Worm (Caenorhabditis elegans) whole organism, L4/young adult: Measurements from ENCODE around the gene npl-10.

Source experiments
- W03F9.2 ChIP-seq: fragments of 150-350 bp; optimal IDR thresholded peaks from 2 replicates; lab custom pipeline; 2014; ENCODE audit warnings: missing biosample characterization, missing genetic modification characterization
- dao-5 ChIP-seq: sonication (generic microtip); optimal IDR thresholded peaks from 2 replicates; lab custom pipeline; 2016; ENCODE audit warnings: missing genotype, missing genetic modification characterization, moderate library complexity, missing compliant biosample characterization
- him-1 ChIP-seq: sonication (generic microtip); optimal IDR thresholded peaks from 2 replicates; lab custom pipeline; 2016; ENCODE audit warnings: missing genotype, missing genetic modification reagents, missing genetic modification characterization, missing compliant biosample characterization

Gene npl-10

DNA sequence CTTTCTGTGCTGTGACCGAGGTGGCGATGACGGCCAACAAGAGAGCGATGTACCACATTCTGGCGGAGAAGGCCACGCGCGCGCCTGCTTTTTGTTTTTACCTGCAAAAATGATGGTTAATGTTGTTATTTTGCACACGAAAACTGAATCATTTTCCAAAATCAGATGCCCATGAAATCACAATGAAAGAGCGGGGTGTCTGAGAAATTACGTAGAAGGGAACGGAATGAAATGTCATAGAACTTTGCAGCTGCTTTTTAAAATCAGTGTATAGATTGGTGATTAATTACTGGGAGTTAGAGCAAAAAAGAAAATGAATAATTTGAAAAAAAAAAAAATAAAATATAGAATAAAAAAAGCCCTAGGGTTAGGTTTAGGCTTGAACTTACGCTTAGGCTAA, at the start of gene npl-10:
Gene npl-10, minus strand, starts transcription at position 101 of the 400 bp plus-strand sequence.
- TF ChIP-seq him-1 (tag; lab: Kevin White, UChicago), result no peak
- no peak for TF ChIP-seq dao-5 (tag; lab: Kevin White, UChicago)
- no peak for TF ChIP-seq W03F9.2

DNA sequence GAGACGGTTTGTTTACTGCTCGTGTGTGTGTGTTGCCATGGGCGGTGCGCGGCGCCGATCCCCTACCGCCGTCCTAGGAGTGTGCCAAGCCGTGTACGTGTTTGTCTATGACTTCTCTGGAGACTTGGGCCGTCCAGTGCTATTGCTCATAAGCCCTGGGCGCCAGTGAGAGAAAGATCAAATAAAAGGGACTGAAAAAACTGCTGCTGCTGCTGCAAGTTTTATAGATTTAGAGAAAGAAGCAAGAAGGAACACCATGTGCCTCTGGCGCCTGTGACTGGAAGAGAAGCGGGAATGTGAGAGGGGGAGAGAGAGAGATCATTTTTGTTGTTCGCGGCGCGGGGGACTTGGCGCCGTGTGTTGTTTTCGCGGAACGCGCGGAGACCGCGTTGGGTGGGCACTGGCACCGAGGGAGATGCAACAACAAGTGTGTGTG, 48.4 kb upstream of the npl-10 start:
- TF ChIP-seq W03F9.2 (no peak), him-1 (tag; lab: Kevin White, UChicago) (peak; percentile 69)

DNA sequence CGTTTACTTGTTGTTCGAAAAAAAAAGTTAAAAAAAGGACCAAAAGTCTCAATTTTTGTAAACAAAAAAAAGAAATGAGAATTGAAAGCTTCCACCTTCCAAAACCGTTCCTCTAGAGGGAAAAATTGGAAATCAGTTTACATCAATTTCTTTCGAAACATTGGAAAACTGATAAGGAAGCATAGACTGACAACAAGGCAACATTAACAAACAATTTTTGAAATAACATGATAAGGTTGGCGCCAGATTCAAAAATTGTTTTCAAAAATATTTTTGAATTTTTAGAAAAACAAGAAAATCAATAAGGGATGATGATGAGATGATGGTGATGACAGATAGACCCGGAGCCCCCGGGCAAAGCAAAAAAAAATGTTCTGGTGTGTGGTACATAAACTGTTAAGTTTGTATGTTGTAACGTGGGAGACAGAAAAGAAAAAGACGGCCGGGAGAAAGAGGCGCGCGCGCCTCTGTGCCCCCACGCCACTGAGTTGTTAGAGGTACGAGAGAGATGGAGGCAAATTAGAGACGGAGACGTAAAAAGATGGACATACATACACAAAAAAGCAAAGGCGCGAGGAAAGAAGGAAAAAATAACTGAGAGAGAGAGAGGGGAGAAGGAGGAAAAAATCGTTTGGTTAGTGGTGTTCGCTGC, 44.4 kb upstream of the npl-10 start:
- TF ChIP-seq him-1 (tag; lab: Kevin White, UChicago) (no peak), W03F9.2 (peak; percentile 46), dao-5 (tag; lab: Kevin White, UChicago) (no peak)

DNA sequence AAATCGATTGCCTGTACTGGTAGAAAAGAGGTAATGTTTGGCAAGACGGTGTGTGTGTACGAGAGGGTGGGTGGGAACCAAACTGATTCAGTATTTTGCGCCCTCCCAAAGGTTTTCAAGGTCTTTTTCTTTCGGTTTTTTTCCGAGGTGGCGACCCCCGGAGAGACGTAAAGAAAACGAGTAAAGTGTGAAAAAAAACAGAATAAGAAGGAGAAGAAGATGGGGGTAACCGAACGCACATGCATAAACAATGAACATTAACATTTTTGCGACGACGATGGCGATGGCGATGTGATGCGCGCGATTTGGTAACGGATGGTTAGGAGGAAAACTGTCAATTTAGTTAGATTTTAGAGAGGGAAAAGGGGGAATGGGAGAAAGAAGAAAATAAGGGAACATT, 42.7 kb upstream of the npl-10 start:
- TF ChIP-seq dao-5 (tag; lab: Kevin White, UChicago), result no peak
- no peak for TF ChIP-seq W03F9.2
- TF ChIP-seq him-1 (tag; lab: Kevin White, UChicago), result no peak

DNA sequence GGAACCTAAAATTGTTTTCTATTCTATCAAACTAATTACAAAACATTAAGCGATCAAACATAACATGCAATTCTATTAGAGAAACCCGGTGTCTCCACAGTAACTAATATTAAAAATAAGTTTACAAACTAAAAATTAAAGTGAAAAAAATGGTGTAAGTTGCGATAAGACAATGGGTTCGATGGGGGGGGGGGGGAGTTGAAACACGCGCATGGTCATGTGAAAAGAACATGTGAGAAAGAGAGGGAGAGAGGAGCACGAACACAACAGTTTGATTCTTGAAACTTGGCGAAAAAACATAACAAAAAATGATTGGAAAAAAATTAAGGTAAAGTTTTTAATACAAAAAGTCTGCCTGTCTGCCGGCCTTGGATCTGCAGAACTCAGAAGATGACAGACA, 41.3 kb upstream of the npl-10 start:
- TF ChIP-seq dao-5 (tag; lab: Kevin White, UChicago), result no peak
- TF ChIP-seq him-1 (tag; lab: Kevin White, UChicago), result no peak
- no peak for TF ChIP-seq W03F9.2

DNA sequence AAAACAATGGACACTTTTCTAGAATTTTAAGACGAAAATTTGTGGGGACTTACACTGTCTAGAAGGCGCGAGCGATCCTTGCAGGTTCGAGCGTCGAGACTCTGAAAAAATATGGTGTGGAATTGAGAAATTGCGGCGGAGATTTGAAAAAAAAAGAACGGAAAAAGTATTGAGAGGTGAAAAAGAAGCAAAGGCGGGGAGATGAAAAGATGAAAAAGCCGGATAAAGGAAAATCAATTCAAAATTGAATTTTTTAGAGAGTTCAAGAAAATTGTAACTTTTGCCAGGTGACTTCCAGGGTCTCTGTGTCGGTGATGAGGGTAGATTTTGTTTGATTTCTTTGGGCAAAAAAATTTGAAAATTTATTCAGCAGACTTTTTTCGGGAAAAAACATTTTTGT, 40.6 kb upstream of the npl-10 start, which contains the start of gene msi-1:
Gene msi-1, minus strand, starts transcription at position 101 of the 400 bp plus-strand sequence.
- TF ChIP-seq dao-5 (tag; lab: Kevin White, UChicago) (no peak), him-1 (tag; lab: Kevin White, UChicago) (no peak), W03F9.2 (no peak)

DNA sequence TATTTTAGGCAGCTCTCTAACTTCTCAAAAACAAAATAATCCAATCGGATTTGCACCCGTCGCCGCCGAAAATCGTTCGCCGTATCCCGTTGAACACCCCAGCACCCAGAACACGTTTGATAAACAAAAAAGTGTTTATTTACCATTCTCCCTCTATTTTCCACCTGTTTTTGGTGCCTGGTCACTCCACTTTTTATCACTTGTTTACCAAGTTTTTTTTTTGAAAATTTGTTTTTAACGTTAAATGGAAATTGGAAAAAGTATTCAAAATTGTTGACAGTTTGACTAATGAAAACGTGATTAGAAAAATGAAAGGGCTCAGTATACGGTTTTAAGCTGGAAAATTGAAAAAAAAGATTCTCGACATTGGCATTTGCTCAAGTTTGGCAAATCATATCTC, 39.3 kb upstream of the npl-10 start:
- no peak for TF ChIP-seq him-1 (tag; lab: Kevin White, UChicago)
- TF ChIP-seq dao-5 (tag; lab: Kevin White, UChicago), result no peak
- no peak for TF ChIP-seq W03F9.2

DNA sequence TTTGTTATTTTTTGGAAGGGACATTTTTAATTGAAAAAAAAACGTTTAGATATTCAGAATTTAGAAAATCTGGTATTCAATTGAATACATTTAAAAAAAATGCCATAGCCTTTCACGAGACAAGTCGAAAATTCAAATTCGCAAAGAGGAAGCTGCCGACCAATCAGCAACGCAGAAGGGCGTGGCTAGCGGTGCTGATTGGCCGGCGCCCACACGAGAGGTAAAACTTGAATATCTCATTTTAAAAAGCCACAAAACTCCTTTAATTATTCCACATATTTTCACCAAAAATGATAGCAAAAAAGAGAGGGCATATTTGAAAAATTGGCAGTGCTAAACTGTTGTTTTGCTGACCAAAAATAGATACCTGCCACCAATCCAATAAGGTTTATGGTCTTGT, 38.8 kb upstream of the npl-10 start:
- TF ChIP-seq him-1 (tag; lab: Kevin White, UChicago) (no peak), dao-5 (tag; lab: Kevin White, UChicago) (no peak), W03F9.2 (no peak)

DNA sequence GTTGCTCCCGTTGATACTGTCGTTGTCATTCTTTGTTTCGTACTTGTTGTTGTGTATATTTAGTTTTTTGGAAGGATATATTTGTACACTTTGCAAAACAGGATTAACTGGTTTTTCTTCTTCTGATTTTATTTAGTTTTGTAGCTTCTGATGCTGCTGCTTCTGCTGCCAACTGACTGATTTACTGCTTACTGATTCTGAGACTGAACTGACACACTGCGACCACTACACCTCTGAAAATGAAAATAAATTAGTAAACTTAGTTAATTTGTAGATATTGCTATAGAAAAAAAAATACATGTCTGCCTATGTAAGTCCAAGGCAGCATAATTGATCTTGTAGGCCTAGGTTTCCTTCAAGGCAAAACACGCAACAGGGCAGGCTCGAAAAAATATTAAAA, 37.0 kb upstream of the npl-10 start, which contains the start of gene R10E9.4:
Gene R10E9.4, minus strand, starts transcription at position 101 of the 400 bp plus-strand sequence.
- TF ChIP-seq dao-5 (tag; lab: Kevin White, UChicago) (no peak), him-1 (tag; lab: Kevin White, UChicago) (no peak), W03F9.2 (no peak)

DNA sequence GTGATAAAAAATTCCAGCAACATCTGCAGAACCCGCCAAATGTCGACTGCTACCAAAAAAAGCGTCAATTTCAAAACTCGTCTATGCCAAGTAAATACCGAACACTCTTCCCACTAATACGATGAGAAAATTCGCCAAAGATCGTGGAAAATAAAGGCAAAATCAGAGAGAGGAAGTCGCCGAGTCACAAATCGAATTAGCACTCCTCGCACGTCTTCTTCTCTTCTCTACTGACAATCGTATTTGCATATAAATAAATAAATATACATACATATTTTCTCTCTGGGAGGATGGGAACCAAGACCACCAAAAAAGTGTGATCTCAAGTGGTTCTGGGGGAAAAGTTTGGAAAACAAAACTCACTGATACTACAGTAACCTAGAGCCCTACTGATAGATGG, 34.7 kb upstream of the npl-10 start:
- TF ChIP-seq dao-5 (tag; lab: Kevin White, UChicago) (no peak), W03F9.2 (no peak), him-1 (tag; lab: Kevin White, UChicago) (no peak)

DNA sequence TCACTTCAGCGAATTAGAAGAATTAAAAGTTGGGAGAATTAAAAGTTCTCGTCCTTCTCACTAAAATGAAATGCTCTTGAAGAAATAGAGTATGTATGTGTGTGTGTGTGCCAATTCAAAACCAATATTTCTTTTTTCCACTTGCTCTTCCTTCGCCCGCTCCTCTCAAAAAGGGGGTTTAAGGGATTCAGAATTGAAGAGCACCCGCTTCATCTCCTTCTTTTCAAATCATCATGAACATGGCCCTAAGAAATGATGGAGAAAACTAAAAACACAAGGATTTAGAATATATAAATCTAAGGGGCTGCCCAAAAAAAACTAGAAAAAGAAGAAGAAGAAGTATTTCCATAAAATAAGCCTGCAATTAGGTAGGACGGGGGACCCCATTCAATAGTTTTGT, 33.4 kb upstream of the npl-10 start:
- TF ChIP-seq him-1 (tag; lab: Kevin White, UChicago), result no peak
- TF ChIP-seq W03F9.2, result no peak

DNA sequence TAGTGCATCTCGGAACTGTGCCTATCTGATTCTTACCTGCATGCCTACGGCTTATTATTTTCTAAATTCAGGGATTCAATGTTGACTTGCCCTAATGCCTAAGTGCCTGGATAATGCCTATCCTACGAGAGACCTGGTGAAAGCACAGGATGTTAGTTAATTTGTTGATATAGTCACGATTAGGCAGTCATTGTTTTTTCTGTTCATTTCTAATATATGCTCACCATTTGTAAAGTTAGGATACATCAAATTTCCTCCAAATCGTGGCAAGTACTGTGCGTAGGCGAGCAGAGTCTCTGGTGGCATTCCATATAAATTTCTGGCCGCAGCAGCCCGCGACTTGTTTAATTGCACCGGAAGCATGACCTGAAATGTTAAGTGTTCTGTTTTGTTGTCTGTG, 30.4 kb upstream of the npl-10 start:
- TF ChIP-seq W03F9.2, result no peak
- TF ChIP-seq him-1 (tag; lab: Kevin White, UChicago), result no peak
- TF ChIP-seq dao-5 (tag; lab: Kevin White, UChicago), result no peak

DNA sequence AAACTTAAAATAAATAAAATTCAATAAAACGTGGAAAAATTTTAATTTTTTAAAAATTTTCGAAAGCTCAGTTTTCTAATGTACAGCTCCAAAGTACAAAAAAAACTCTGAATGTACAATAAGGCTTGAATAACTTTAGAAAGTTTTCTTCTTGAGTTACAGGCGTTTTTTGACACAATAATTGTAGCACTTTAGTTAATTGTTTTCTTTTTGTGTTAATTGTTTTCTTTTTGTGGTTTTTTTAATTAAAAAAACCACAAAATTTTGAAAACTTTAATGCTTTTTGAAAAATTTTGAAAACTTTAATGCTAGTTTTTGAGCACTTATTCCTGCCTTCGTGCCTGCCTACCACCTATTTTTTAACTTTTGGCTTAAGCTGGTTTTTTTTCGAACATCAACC, 28.5 kb upstream of the npl-10 start, which contains the start of gene R10E9.2:
Gene R10E9.2, minus strand, starts transcription at position 101 of the 400 bp plus-strand sequence.
- TF ChIP-seq him-1 (tag; lab: Kevin White, UChicago), result no peak
- no peak for TF ChIP-seq W03F9.2
- no peak for TF ChIP-seq dao-5 (tag; lab: Kevin White, UChicago)

DNA sequence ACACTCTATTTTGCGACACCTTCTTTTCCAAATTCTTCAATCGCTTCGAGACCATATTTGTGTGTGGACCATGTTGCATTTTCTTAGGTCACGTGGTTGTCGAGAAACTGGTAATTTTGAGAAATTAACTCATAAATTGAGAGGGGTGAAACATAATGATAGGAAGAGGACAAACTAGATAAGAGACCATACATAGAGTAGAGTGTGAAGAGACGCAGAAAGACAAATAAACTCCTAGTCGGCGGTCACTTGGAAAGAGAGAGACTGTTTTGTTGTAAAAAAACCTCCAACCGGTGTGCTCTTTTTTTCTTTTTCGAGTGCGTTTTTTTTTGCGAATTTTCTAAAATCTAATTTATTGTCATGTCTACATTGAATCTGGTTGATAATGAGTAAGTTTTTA, 24.3 kb upstream of the npl-10 start, which contains the start of gene R10E9.3:
Gene R10E9.3, plus strand, starts transcription at position 235 of the 400 bp plus-strand sequence.
- TF ChIP-seq dao-5 (tag; lab: Kevin White, UChicago) (no peak), him-1 (tag; lab: Kevin White, UChicago) (no peak), W03F9.2 (no peak)

DNA sequence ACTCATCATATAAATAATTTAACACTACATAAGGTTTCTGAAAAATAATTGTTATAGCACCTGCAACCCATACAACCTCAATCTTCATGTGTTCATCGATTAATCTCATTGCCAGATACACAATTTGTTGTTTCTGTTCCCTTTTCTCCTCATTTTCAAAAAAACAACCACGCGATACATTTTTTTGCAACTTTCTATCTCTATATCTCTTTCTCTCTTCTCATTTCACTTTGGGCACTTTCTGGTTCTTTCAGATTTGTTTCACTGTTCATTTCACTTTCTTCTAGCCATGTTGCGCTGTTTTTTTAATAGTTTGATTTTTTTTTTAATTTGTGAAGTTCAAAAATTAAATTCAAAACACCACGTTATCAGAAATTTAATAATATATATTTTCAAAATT, 23.5 kb upstream of the npl-10 start:
- TF ChIP-seq dao-5 (tag; lab: Kevin White, UChicago) (no peak), him-1 (tag; lab: Kevin White, UChicago) (no peak), W03F9.2 (no peak)
